Fruit fly (Drosophila melanogaster): Measurements from ENCODE around the gene tkv.

- TF ChIP-seq CG8478 (optimal IDR thresholded peaks at IDR 0.05) (no peak), CTCF (optimal IDR thresholded peaks at IDR 0.05) (no peak)
Measured at dm6 chr2L:5288721-5289120, 17.5 kb upstream of the tkv start, which contains the start of gene vri.

Measured in S2 (cell line).